Worm (Caenorhabditis elegans): ENCODE data around the gene cng-3.

Gene cng-3

DNA sequence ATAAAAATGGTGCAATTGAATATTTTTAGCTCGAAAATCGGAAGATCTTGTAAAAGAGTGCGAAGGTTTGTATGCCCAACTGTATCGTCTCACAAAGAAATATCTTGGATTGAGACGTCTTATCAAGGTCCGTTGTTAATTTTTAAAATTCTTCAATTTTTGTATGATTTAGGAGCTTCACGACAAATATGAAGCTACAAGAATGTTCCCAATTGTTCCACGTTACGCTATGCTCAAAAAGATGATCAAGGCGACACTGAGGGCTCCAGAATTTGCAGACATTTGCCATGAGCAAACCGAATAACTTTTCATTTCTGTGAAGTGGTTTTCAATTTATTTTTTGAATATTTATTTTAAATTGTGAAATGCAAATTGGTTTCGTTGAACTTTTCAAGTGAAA, 42.1 kb downstream of the cng-3 start:
- TF ChIP-seq elt-1 (tag; optimal IDR thresholded peaks at IDR 0.05): no peak
- no peak for TF ChIP-seq mab-5 (tag; optimal IDR thresholded peaks at IDR 0.05)
- peak; percentile 64 for TF ChIP-seq sma-9 (GFP tag; optimal IDR thresholded peaks at IDR 0.05)
- no peak for TF ChIP-seq sma-9 (tag; optimal IDR thresholded peaks at IDR 0.05)
- no peak for TF ChIP-seq nhr-10 (tag; optimal IDR thresholded peaks at IDR 0.05)
- TF ChIP-seq C34F6.9 (tag; optimal IDR thresholded peaks at IDR 0.05): no peak
- no peak for TF ChIP-seq nhr-23 (tag; optimal IDR thresholded peaks at IDR 0.05)
- TF ChIP-seq sem-4 (tag; optimal IDR thresholded peaks at IDR 0.05): no peak
- peak; percentile 37 for TF ChIP-seq crh-2 (tag; optimal IDR thresholded peaks at IDR 0.05)
- TF ChIP-seq nhr-12 (tag; optimal IDR thresholded peaks at IDR 0.05): no peak
- TF ChIP-seq nhr-129 (tag; optimal IDR thresholded peaks at IDR 0.05): peak; percentile 29
- TF ChIP-seq gmeb-1 (tag; optimal IDR thresholded peaks at IDR 0.05): peak; percentile 51
- no peak for TF ChIP-seq lin-11 (tag; optimal IDR thresholded peaks at IDR 0.05)
- TF ChIP-seq nhr-6 (tag; optimal IDR thresholded peaks at IDR 0.05): peak; percentile 37
- peak; percentile 10 for TF ChIP-seq fos-1 (tag; optimal IDR thresholded peaks at IDR 0.05)
- no peak for TF ChIP-seq ZK546.5 (tag; optimal IDR thresholded peaks at IDR 0.05)
- no peak for TF ChIP-seq nhr-11 (tag; optimal IDR thresholded peaks at IDR 0.05)
- TF ChIP-seq zag-1 (tag; optimal IDR thresholded peaks at IDR 0.05): no peak
- no peak for TF ChIP-seq nhr-237 (tag; optimal IDR thresholded peaks at IDR 0.05)
- TF ChIP-seq skn-1 (tag; optimal IDR thresholded peaks at IDR 0.05): no peak
- TF ChIP-seq lin-13 (GFP tag; optimal IDR thresholded peaks at IDR 0.05): peak; percentile 66
- TF ChIP-seq elt-3 (tag; optimal IDR thresholded peaks at IDR 0.05): no peak
- no peak for TF ChIP-seq R02D3.7 (tag; optimal IDR thresholded peaks at IDR 0.05)
- no peak for TF ChIP-seq nhr-25 (tag; optimal IDR thresholded peaks at IDR 0.05)
- no peak for TF ChIP-seq peb-1 (tag; optimal IDR thresholded peaks at IDR 0.05)
- no peak for TF ChIP-seq ztf-11 (tag; optimal IDR thresholded peaks at IDR 0.05)
- TF ChIP-seq unc-39 (tag; optimal IDR thresholded peaks at IDR 0.05): no peak
- TF ChIP-seq unc-62 (GFP tag; optimal IDR thresholded peaks at IDR 0.05): no peak
- peak in 1 of 2 experiments; percentile 27 for TF ChIP-seq lsy-2 (tag; optimal IDR thresholded peaks at IDR 0.05)
- TF ChIP-seq nhr-21 (tag; optimal IDR thresholded peaks at IDR 0.05): no peak
- TF ChIP-seq ceh-82 (tag; optimal IDR thresholded peaks at IDR 0.05): no peak
- no peak for TF ChIP-seq dmd-4 (tag; optimal IDR thresholded peaks at IDR 0.05)
- peak; percentile 85 for TF ChIP-seq ama-1 (optimal IDR thresholded peaks at IDR 0.05)
- TF ChIP-seq lin-39 (tag; optimal IDR thresholded peaks at IDR 0.05): no peak
- no peak for TF ChIP-seq nhr-77 (tag; optimal IDR thresholded peaks at IDR 0.05)
- no peak for TF ChIP-seq aly-2 (tag; optimal IDR thresholded peaks at IDR 0.05)
- no peak for TF ChIP-seq ztf-1 (GFP tag; conservative IDR thresholded peaks at IDR 0.05)
- no peak for TF ChIP-seq Y55F3AM.14 (GFP tag; optimal IDR thresholded peaks at IDR 0.05)
- no peak for TF ChIP-seq blmp-1 (tag; optimal IDR thresholded peaks at IDR 0.05; ENCODE audit: insufficient read depth)
- no peak for TF ChIP-seq alr-1 (tag; optimal IDR thresholded peaks at IDR 0.05)
- peak; percentile 73 for TF ChIP-seq sma-3 (GFP tag; optimal IDR thresholded peaks at IDR 0.05)
- TF ChIP-seq mdl-1 (tag; optimal IDR thresholded peaks at IDR 0.05): peak in 1 of 2 experiments; percentile 0
- TF ChIP-seq ceh-16 (tag; optimal IDR thresholded peaks at IDR 0.05): no peak
- no peak for TF ChIP-seq egl-27 (tag; optimal IDR thresholded peaks at IDR 0.05)
- no peak for TF ChIP-seq mbf-1 (tag; optimal IDR thresholded peaks at IDR 0.05)
- TF ChIP-seq snpc-4 (tag; optimal IDR thresholded peaks at IDR 0.05): no peak
- TF ChIP-seq F13H6.1 (tag; optimal IDR thresholded peaks at IDR 0.05): no peak
- peak; percentile 19 for TF ChIP-seq ztf-4 (tag; optimal IDR thresholded peaks at IDR 0.05)
- no peak for TF ChIP-seq unc-55 (GFP tag; optimal IDR thresholded peaks at IDR 0.05)

DNA sequence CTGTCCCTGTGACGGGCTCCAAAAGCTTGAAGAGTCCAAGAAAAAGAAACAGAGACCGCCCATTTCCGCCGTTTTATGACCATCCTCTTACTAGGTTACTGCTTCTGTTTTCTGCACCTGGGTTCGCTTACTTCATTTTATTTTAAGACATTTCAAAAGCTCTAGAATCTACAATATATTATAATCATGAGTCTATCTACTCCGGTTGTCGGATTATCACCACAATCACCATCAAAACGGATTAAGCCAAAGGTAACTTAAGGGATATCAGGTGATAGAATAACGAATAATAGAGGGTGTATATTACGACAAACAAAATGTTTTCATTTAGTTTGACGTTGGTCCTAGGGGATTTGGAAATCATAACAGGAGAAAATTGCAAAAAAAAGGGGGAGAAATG, 48.5 kb downstream of the cng-3 start:
- no peak for TF ChIP-seq nhr-237 (tag; optimal IDR thresholded peaks at IDR 0.05)
- no peak for TF ChIP-seq elt-1 (tag; optimal IDR thresholded peaks at IDR 0.05)
- TF ChIP-seq sem-4 (tag; optimal IDR thresholded peaks at IDR 0.05): no peak
- no peak for TF ChIP-seq mdl-1 (tag; optimal IDR thresholded peaks at IDR 0.05)
- TF ChIP-seq nhr-77 (tag; optimal IDR thresholded peaks at IDR 0.05): no peak
- TF ChIP-seq dmd-4 (tag; optimal IDR thresholded peaks at IDR 0.05): no peak
- no peak for TF ChIP-seq nhr-11 (tag; optimal IDR thresholded peaks at IDR 0.05)
- no peak for TF ChIP-seq F13H6.1 (tag; optimal IDR thresholded peaks at IDR 0.05)
- no peak for TF ChIP-seq ztf-4 (tag; optimal IDR thresholded peaks at IDR 0.05)
- TF ChIP-seq skn-1 (tag; optimal IDR thresholded peaks at IDR 0.05): no peak
- TF ChIP-seq snpc-4 (tag; optimal IDR thresholded peaks at IDR 0.05): no peak
- no peak for TF ChIP-seq gmeb-1 (tag; optimal IDR thresholded peaks at IDR 0.05)
- TF ChIP-seq ztf-1 (GFP tag; conservative IDR thresholded peaks at IDR 0.05): no peak
- TF ChIP-seq Y55F3AM.14 (GFP tag; optimal IDR thresholded peaks at IDR 0.05): no peak
- no peak for TF ChIP-seq zag-1 (tag; optimal IDR thresholded peaks at IDR 0.05)
- no peak for TF ChIP-seq egl-27 (tag; optimal IDR thresholded peaks at IDR 0.05)
